Worm (Caenorhabditis elegans) whole organism, young adult: Measurements from ENCODE around the gene K03A11.1.

ENCODE experiments used
- Y56A3A.18 ChIP-seq: fragments of 200-800 bp; sonication (Bioruptor generic); IDR thresholded peaks from 2 replicates; pipeline ENCODE4 v1.3.6; 2022; ENCODE audit warnings: missing genetic modification reagents, missing genetic modification characterization, missing compliant biosample characterization
- lin-40 ChIP-seq: sonication (generic microtip); optimal IDR thresholded peaks from 2 replicates; lab custom pipeline; 2016; ENCODE audit warnings: missing genetic modification characterization, mild to moderate bottlenecking, missing compliant biosample characterization, missing genotype, missing genetic modification reagents
- unc-62 ChIP-seq: fragments of 150-350 bp; optimal IDR thresholded peaks from 2 replicates; lab custom pipeline; 2014; ENCODE audit warnings: missing biosample characterization, missing genetic modification reagents, missing genetic modification characterization
- ztf-22 ChIP-seq: fragments of 200-800 bp; sonication (Bioruptor generic); optimal IDR thresholded peaks from 2 replicates; lab custom pipeline; 2018; ENCODE audit warnings: mild to moderate bottlenecking, missing genetic modification characterization, moderate library complexity, missing compliant biosample characterization

K03A11.1 gene

ce11 chrX:13104966-13105365 is 53.5 kb downstream of the K03A11.1 start, which contains the start of gene F17H10.1 (continued):
- TF ChIP-seq Y56A3A.18 (no peak), lin-40 (tag; lab: Kevin White, UChicago) (peak; percentile 82), ztf-22 (peak; percentile 68), unc-62 (no peak)
- TF ChIP-seq, all 124 proteins: peak for 49
